Fruit fly (Drosophila melanogaster) whole organism, prepupa: ENCODE results near the gene Det.

Source experiments
- Blimp-1 ChIP-seq: fragments of 200-800 bp; sonication (Bioruptor generic); optimal IDR thresholded peaks from 3 replicates; lab custom pipeline; 2017; ENCODE audit warnings: missing biosample characterization, missing genetic modification characterization, mild to moderate bottlenecking, moderate library complexity, missing genetic modification reagents
- CG11294 ChIP-seq: fragments of 200-800 bp; sonication (Bioruptor generic); IDR thresholded peaks from 2 replicates; pipeline ENCODE4 v1.3.6; 2022; ENCODE audit warnings: missing biosample characterization, missing genetic modification characterization
- CG11902 ChIP-seq: fragments of 200-800 bp; sonication (Bioruptor generic); optimal IDR thresholded peaks from 3 replicates; lab custom pipeline; 2016; ENCODE audit warnings: missing biosample characterization, missing genetic modification characterization
- CG15336 ChIP-seq: fragments of 200-800 bp; sonication (Bioruptor generic); IDR thresholded peaks from 2 replicates; pipeline ENCODE4 v1.3.6; 2022; ENCODE audit warnings: missing biosample characterization, missing genetic modification characterization
- CG1621 ChIP-seq: fragments of 200-800 bp; sonication (Bioruptor generic); optimal IDR thresholded peaks from 3 replicates; lab custom pipeline; 2018; ENCODE audit warnings: missing biosample characterization, mild to moderate bottlenecking, missing genetic modification characterization
- CG16779 ChIP-seq: fragments of 200-800 bp; sonication (Bioruptor generic); optimal IDR thresholded peaks from 3 replicates; lab custom pipeline; 2017; ENCODE audit warnings: missing biosample characterization, mild to moderate bottlenecking, missing genetic modification characterization
- CG31627 ChIP-seq: fragments of 200-800 bp; sonication (Bioruptor generic); optimal IDR thresholded peaks from 3 replicates; lab custom pipeline; 2016; ENCODE audit warnings: missing biosample characterization, missing genetic modification characterization
- CG34406 ChIP-seq: fragments of 200-800 bp; sonication (Bioruptor generic); optimal IDR thresholded peaks from 3 replicates; lab custom pipeline; 2016; ENCODE audit warnings: missing biosample characterization, missing genetic modification characterization
- CG6792 ChIP-seq: fragments of 200-800 bp; sonication (Bioruptor generic); optimal IDR thresholded peaks from 3 replicates; lab custom pipeline; 2016; ENCODE audit warnings: missing biosample characterization, missing genetic modification characterization
- CG6808 ChIP-seq: fragments of 200-800 bp; sonication (Bioruptor generic); optimal IDR thresholded peaks from 3 replicates; lab custom pipeline; 2017; ENCODE audit warnings: missing biosample characterization, missing genetic modification characterization, mild to moderate bottlenecking, moderate library complexity, missing genetic modification reagents
- CG6854 ChIP-seq: fragments of 200-800 bp; sonication (Bioruptor generic); optimal IDR thresholded peaks from 2 replicates; lab custom pipeline; 2017; ENCODE audit warnings: missing biosample characterization, mild to moderate bottlenecking, missing genetic modification characterization
- CG8319 ChIP-seq: fragments of 200-800 bp; sonication (Bioruptor generic); optimal IDR thresholded peaks from 3 replicates; lab custom pipeline; 2016; ENCODE audit warnings: missing biosample characterization, missing genetic modification characterization
- CG8632 ChIP-seq: fragments of 200-800 bp; sonication (Bioruptor generic); optimal IDR thresholded peaks from 3 replicates; lab custom pipeline; 2016; ENCODE audit warnings: missing biosample characterization, missing genetic modification characterization
- Eip75B ChIP-seq: fragments of 200-800 bp; sonication (Bioruptor generic); optimal IDR thresholded peaks from 3 replicates; lab custom pipeline; 2016; ENCODE audit warnings: missing biosample characterization, missing genetic modification characterization
- Eip78C ChIP-seq: fragments of 200-800 bp; sonication (Bioruptor generic); peaks from one replicate; lab custom pipeline; 2016; ENCODE audit warnings: missing biosample characterization, missing genetic modification characterization
- Ets21C ChIP-seq: fragments of 200-800 bp; sonication (Bioruptor generic); optimal IDR thresholded peaks from 3 replicates; lab custom pipeline; 2016; ENCODE audit warnings: missing biosample characterization, missing genetic modification characterization
- Ets96B ChIP-seq: fragments of 200-800 bp; optimal IDR thresholded peaks from 2 replicates; lab custom pipeline; 2019; ENCODE audit warnings: missing biosample characterization, mild to moderate bottlenecking, missing genetic modification characterization, moderate library complexity
- Gug ChIP-seq: fragments of 200-800 bp; sonication (Bioruptor generic); IDR thresholded peaks from 2 replicates; pipeline ENCODE4 v1.3.6; 2022; ENCODE audit warnings: missing biosample characterization, missing genetic modification characterization
- Hr38 ChIP-seq: sonication (Bioruptor generic); optimal IDR thresholded peaks from 2 replicates; lab custom pipeline; 2016; ENCODE audit warnings: missing biosample characterization, missing genetic modification characterization
- Hr39 ChIP-seq: fragments of 200-800 bp; sonication (Bioruptor generic); optimal IDR thresholded peaks from 2 replicates; lab custom pipeline; 2016; ENCODE audit warnings: missing biosample characterization, missing genetic modification characterization
- Met ChIP-seq: fragments of 200-800 bp; sonication (Bioruptor generic); optimal IDR thresholded peaks from 3 replicates; lab custom pipeline; 2016; ENCODE audit warnings: missing biosample characterization, missing genetic modification characterization
- OdsH ChIP-seq: fragments of 200-800 bp; sonication (Bioruptor generic); optimal IDR thresholded peaks from 3 replicates; lab custom pipeline; 2016; ENCODE audit warnings: missing biosample characterization, missing genetic modification characterization
- Sox15 ChIP-seq: fragments of 200-800 bp; sonication (Bioruptor generic); optimal IDR thresholded peaks from 3 replicates; lab custom pipeline; 2016; ENCODE audit warnings: missing biosample characterization, missing genetic modification characterization
- achi ChIP-seq: fragments of 200-800 bp; sonication (Bioruptor generic); optimal IDR thresholded peaks from 3 replicates; lab custom pipeline; 2016; ENCODE audit warnings: missing biosample characterization, missing genetic modification characterization
- cyc ChIP-seq: fragments of 200-800 bp; sonication (Bioruptor generic); optimal IDR thresholded peaks from 3 replicates; lab custom pipeline; 2016; ENCODE audit warnings: missing biosample characterization, missing genetic modification characterization
- dac ChIP-seq: fragments of 200-800 bp; sonication (Bioruptor generic); optimal IDR thresholded peaks from 2 replicates; lab custom pipeline; 2017; ENCODE audit warnings: missing biosample characterization, mild to moderate bottlenecking, missing genetic modification characterization
- dsx ChIP-seq: fragments of 200-800 bp; optimal IDR thresholded peaks from 3 replicates; lab custom pipeline; 2019; ENCODE audit warnings: missing biosample characterization, mild to moderate bottlenecking, missing genetic modification characterization, moderate library complexity; ENCODE audit not compliant: poor library complexity, severe bottlenecking
- eg ChIP-seq: fragments of 200-800 bp; sonication (Bioruptor generic); IDR thresholded peaks from 3 replicates; pipeline ENCODE4 v1.3.6; 2022; ENCODE audit warnings: missing biosample characterization, missing genetic modification characterization
- esn ChIP-seq: fragments of 200-800 bp; sonication (Bioruptor generic); optimal IDR thresholded peaks from 2 replicates; lab custom pipeline; 2016; ENCODE audit warnings: missing biosample characterization, mild to moderate bottlenecking, missing genetic modification characterization, moderate library complexity
- fd85E ChIP-seq: fragments of 200-800 bp; sonication (Bioruptor generic); optimal IDR thresholded peaks from 3 replicates; lab custom pipeline; 2016; ENCODE audit warnings: missing biosample characterization, missing genetic modification characterization
- fkh ChIP-seq: fragments of 200-800 bp; sonication (Bioruptor generic); optimal IDR thresholded peaks from 3 replicates; lab custom pipeline; 2017; ENCODE audit warnings: missing biosample characterization, mild to moderate bottlenecking, missing genetic modification characterization, moderate library complexity
- lz ChIP-seq: fragments of 200-800 bp; sonication (Bioruptor generic); optimal IDR thresholded peaks from 3 replicates; lab custom pipeline; 2016; ENCODE audit warnings: missing biosample characterization, missing genetic modification characterization
- pdm3 ChIP-seq: fragments of 200-800 bp; sonication (Bioruptor generic); optimal IDR thresholded peaks from 3 replicates; lab custom pipeline; 2016; ENCODE audit warnings: missing biosample characterization, missing genetic modification characterization
- salr ChIP-seq, 2 experiments: fragments of 200-800 bp; sonication (Bioruptor generic); optimal IDR thresholded peaks; 3 replicates each; lab custom pipeline; 2016 to 2018; ENCODE audit warnings: missing biosample characterization in 2 of 2, missing genetic modification characterization in 2 of 2, mild to moderate bottlenecking in 1 of 2
- ss ChIP-seq, 2 experiments: fragments of 200-800 bp; sonication (Bioruptor generic); optimal IDR thresholded peaks; 2 replicates in 1 of 2; 3 replicates in 1 of 2; lab custom pipeline; 2017 to 2018; ENCODE audit warnings: mild to moderate bottlenecking in 2 of 2, missing biosample characterization in 2 of 2, missing genetic modification characterization in 2 of 2, moderate library complexity in 1 of 2
- svp ChIP-seq: fragments of 200-800 bp; sonication (Bioruptor generic); peaks from one replicate; lab custom pipeline; 2016; ENCODE audit warnings: missing biosample characterization, missing genetic modification characterization
- vri ChIP-seq: fragments of 200-800 bp; sonication (Bioruptor generic); optimal IDR thresholded peaks from 3 replicates; lab custom pipeline; 2016; ENCODE audit warnings: missing biosample characterization, mild to moderate bottlenecking, missing genetic modification characterization

Det gene

DNA sequence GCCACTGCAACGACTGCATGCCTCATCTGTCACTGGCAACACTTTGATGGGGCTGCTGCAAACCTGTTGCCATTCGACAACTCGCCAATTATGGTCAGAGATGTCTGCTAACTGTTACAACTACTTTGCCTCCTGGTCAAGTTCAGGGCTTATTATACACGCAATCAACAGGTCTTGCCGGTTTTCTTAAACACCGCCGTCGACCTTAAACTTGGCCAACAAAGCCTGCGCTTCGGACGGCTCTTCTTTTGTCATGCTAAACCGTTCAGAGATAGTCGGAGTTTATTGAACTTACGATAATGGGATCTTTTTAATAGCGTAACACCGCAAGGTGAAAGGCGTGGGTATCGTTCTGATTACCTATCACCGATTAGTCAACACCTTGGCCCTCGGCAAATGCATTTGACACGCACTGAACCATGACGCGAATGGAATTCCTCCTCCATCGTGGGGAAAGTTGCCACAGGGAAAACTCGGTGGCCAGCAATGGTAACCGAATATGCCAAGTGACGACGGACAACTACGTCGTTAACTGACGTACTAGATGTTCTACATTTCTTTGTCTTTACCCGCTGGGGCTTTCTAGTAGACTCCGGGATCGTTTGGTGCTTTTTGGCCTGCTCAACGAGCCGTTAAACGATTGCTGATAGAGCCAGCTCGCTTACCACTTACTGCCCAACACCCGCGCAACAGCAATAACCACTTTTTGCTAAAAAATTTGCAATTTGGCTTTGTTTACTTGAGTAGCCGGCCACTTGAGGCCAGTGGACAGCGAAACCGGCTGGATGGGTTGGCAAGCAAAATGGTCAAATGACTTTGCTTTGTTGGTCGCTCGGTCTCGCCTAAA is 38.4 kb upstream of the Det start:
- TF ChIP-seq salr (GFP tag; optimal IDR thresholded peaks at IDR 0.05; lab: Kevin White, UChicago) (no peak), dac (GFP tag; lab: Kevin White, UChicago) (no peak), CG1621 (tag; lab: Kevin White, UChicago) (no peak), OdsH (GFP tag; lab: Kevin White, UChicago) (no peak), CG8632 (no peak), CG6808 (GFP tag; lab: Kevin White, UChicago) (no peak), esn (GFP tag; lab: Kevin White, UChicago) (no peak), eg (GFP tag; lab: Robert Waterston, UW) (peak; percentile 12; the same call in 1 of the 3 replicates), fkh (no peak), svp (GFP tag; lab: Kevin White, UChicago) (no peak), Ets96B (no peak), Eip75B (GFP tag; lab: Kevin White, UChicago) (no peak), lz (no peak), CG6854 (GFP tag; lab: Kevin White, UChicago) (no peak), dsx (GFP tag; lab: Kevin White, UChicago) (peak; percentile 27), ss (GFP tag; optimal IDR thresholded peaks at IDR 0.05; lab: Kevin White, UChicago) (peak in 1 of 2 experiments; percentile 41), cyc (GFP tag; lab: Kevin White, UChicago) (no peak), Gug (no peak), achi (no peak), CG11294 (no peak), CG16779 (tag; lab: Kevin White, UChicago) (no peak), CG34406 (GFP tag; lab: Kevin White, UChicago) (no peak), CG6792 (GFP tag; lab: Kevin White, UChicago) (no peak), Hr38 (GFP tag; lab: Kevin White, UChicago) (no peak), Eip78C (GFP tag; lab: Kevin White, UChicago) (no peak), vri (GFP tag; lab: Kevin White, UChicago) (peak; percentile 85), Met (GFP tag; lab: Kevin White, UChicago) (no peak), Sox15 (GFP tag; lab: Kevin White, UChicago) (no peak), Blimp-1 (no peak), Ets21C (GFP tag; lab: Kevin White, UChicago) (no peak)

DNA sequence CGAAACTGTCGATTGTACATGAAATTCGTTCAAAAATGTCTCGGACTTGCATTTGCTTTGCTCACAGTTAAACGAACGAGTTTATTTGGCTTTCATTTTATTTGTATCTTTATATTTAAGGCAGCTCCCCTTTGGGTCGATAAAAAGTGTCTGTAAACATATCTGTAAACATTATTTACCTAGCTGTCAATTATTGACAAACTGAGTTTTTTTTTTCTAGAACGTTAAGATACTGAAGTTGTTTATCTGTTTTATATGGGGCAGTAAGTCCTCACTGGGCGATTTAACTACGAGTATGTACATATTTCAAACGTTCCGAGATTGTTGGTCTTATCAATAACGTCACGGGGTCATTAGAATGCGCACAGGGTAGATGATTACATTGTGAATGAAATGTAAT is 33.8 kb upstream of the Det start:
- TF ChIP-seq fd85E (GFP tag; lab: Kevin White, UChicago) (no peak), ss (GFP tag; optimal IDR thresholded peaks at IDR 0.05; lab: Kevin White, UChicago) (no peak), CG8319 (no peak), CG11902 (GFP tag; lab: Kevin White, UChicago) (no peak), CG15336 (GFP tag; lab: Robert Waterston, UW) (no peak), fkh (peak; percentile 95), Blimp-1 (no peak), pdm3 (GFP tag; lab: Kevin White, UChicago) (no peak), vri (GFP tag; lab: Kevin White, UChicago) (peak; percentile 31), Hr39 (GFP tag; lab: Kevin White, UChicago) (no peak)

DNA sequence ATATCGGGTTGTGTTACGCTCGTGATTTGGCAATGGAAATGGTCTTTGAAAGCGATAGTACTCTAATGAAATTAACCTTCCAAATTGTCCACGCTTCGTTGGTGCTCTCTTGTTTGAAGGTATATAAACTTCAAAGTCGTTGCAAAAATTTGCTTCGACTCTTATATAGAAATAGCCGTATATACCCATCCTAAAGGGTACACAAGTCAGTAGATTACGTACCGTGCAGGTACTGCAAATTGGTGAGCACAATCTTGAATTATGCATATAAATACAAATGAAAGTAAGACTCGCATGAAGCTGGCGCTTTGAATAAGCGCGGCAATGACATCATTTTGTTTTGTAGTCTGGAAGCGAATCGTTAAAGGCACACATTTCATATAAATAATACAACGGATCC is 33.2 kb upstream of the Det start:
- no peak for TF ChIP-seq CG31627 (GFP tag; lab: Kevin White, UChicago)
- no peak for TF ChIP-seq CG6808 (GFP tag; lab: Kevin White, UChicago)
- TF ChIP-seq esn (GFP tag; lab: Kevin White, UChicago), result peak; percentile 14
- peak; percentile 55 for TF ChIP-seq Eip78C (GFP tag; lab: Kevin White, UChicago)
- TF ChIP-seq Met (GFP tag; lab: Kevin White, UChicago), result peak; percentile 35
- peak; percentile 40 for TF ChIP-seq vri (GFP tag; lab: Kevin White, UChicago)
- TF ChIP-seq svp (GFP tag; lab: Kevin White, UChicago), result no peak
- TF ChIP-seq, all 60 proteins: peak for 4
